Worm (Caenorhabditis elegans) whole organism, L2 larva: ENCODE measurements around the gene znf-474.
A peak's percentile ranks its signal among the peaks of the same experiment; 100 is the strongest.

Experiments
- C34F6.9 ChIP-seq: fragments of 150-350 bp; optimal IDR thresholded peaks from 2 replicates; lab custom pipeline; 2014; ENCODE audit warnings: missing biosample characterization, missing genetic modification characterization
- F13H6.1 ChIP-seq: sonication (generic microtip); optimal IDR thresholded peaks from 2 replicates; lab custom pipeline; 2016; ENCODE audit warnings: missing genetic modification characterization, missing compliant biosample characterization
- R02D3.7 ChIP-seq: fragments of 150-350 bp; optimal IDR thresholded peaks from 2 replicates; lab custom pipeline; 2014; ENCODE audit warnings: missing biosample characterization, missing genetic modification characterization
- Y55F3AM.14 ChIP-seq: fragments of 200-800 bp; sonication (Bioruptor generic); optimal IDR thresholded peaks from 2 replicates; lab custom pipeline; 2018; ENCODE audit warnings: mild to moderate bottlenecking, missing genetic modification characterization, missing compliant biosample characterization
- ZK546.5 ChIP-seq: sonication (generic microtip); optimal IDR thresholded peaks from 2 replicates; lab custom pipeline; 2017; ENCODE audit warnings: missing biosample characterization, missing genetic modification characterization
- alr-1 ChIP-seq: fragments of 150-350 bp; optimal IDR thresholded peaks from 2 replicates; lab custom pipeline; 2014; ENCODE audit warnings: missing biosample characterization, missing genetic modification characterization
- aly-2 ChIP-seq: fragments of 150-350 bp; optimal IDR thresholded peaks from 2 replicates; lab custom pipeline; 2014; ENCODE audit warnings: missing biosample characterization, missing genetic modification characterization
- ama-1 ChIP-seq: fragments of 150-350 bp; optimal IDR thresholded peaks from 2 replicates; lab custom pipeline; 2018; ENCODE audit warnings: inconsistent platforms
- blmp-1 ChIP-seq: sonication (generic microtip); optimal IDR thresholded peaks from 2 replicates; lab custom pipeline; 2017; ENCODE audit warnings: missing genetic modification characterization, mild to moderate bottlenecking, missing compliant biosample characterization, antibody characterized with exemption, moderate library complexity; ENCODE audit not compliant: insufficient read depth
- ceh-16 ChIP-seq: fragments of 150-350 bp; optimal IDR thresholded peaks from 2 replicates; lab custom pipeline; 2014; ENCODE audit warnings: missing biosample characterization, missing genetic modification characterization
- ceh-82 ChIP-seq: fragments of 150-350 bp; optimal IDR thresholded peaks from 2 replicates; lab custom pipeline; 2014; ENCODE audit warnings: missing biosample characterization, missing genetic modification characterization
- crh-2 ChIP-seq: sonication (generic microtip); optimal IDR thresholded peaks from 2 replicates; lab custom pipeline; 2017; ENCODE audit warnings: missing biosample characterization, missing genetic modification characterization
- dmd-4 ChIP-seq: sonication (generic microtip); optimal IDR thresholded peaks from 2 replicates; lab custom pipeline; 2017; ENCODE audit warnings: missing biosample characterization, missing genetic modification characterization
- egl-27 ChIP-seq: sonication (generic microtip); optimal IDR thresholded peaks from 3 replicates; lab custom pipeline; 2017; ENCODE audit warnings: missing biosample characterization, missing genetic modification reagents, missing genetic modification characterization
- elt-1 ChIP-seq: fragments of 150-350 bp; optimal IDR thresholded peaks from 2 replicates; lab custom pipeline; 2014; ENCODE audit warnings: missing biosample characterization, missing genetic modification characterization
- elt-3 ChIP-seq: sonication (generic microtip); optimal IDR thresholded peaks from 2 replicates; lab custom pipeline; 2017; ENCODE audit warnings: missing biosample characterization, missing genetic modification characterization
- fos-1 ChIP-seq: fragments of 150-350 bp; optimal IDR thresholded peaks from 2 replicates; lab custom pipeline; 2014; ENCODE audit warnings: missing biosample characterization, missing genetic modification characterization
- gmeb-1 ChIP-seq: fragments of 150-350 bp; optimal IDR thresholded peaks from 2 replicates; lab custom pipeline; 2014; ENCODE audit warnings: missing biosample characterization, missing genetic modification characterization
- lin-11 ChIP-seq: fragments of 150-350 bp; sonication (generic microtip); optimal IDR thresholded peaks from 2 replicates; lab custom pipeline; 2014; ENCODE audit warnings: missing biosample characterization, missing genetic modification characterization, inconsistent platforms, mixed read lengths
- lin-13 ChIP-seq: fragments of 150-350 bp; optimal IDR thresholded peaks from 2 replicates; lab custom pipeline; 2014; ENCODE audit warnings: missing biosample characterization, missing genetic modification reagents, missing genetic modification characterization
- lin-39 ChIP-seq: fragments of 150-350 bp; optimal IDR thresholded peaks from 2 replicates; lab custom pipeline; 2014; ENCODE audit warnings: missing biosample characterization, missing genetic modification reagents, missing genetic modification characterization
- lsy-2 ChIP-seq, 2 experiments: fragments of 150-350 bp in 1 of 2; sonication (generic microtip) in 1 of 2; optimal IDR thresholded peaks; 2 replicates each; lab custom pipeline; 2014 to 2017; ENCODE audit warnings: missing biosample characterization in 2 of 2, missing genetic modification characterization in 2 of 2
- mab-5 ChIP-seq: fragments of 150-350 bp; optimal IDR thresholded peaks from 2 replicates; lab custom pipeline; 2014; ENCODE audit warnings: missing biosample characterization, missing genetic modification characterization
- mbf-1 ChIP-seq: sonication (generic microtip); optimal IDR thresholded peaks from 2 replicates; lab custom pipeline; 2017; ENCODE audit warnings: missing biosample characterization, missing genetic modification characterization
- mdl-1 ChIP-seq, 2 experiments: fragments of 150-350 bp in 1 of 2; sonication (generic microtip) in 1 of 2; optimal IDR thresholded peaks; 2 replicates each; lab custom pipeline; 2017; ENCODE audit warnings: missing biosample characterization in 2 of 2, missing genetic modification characterization in 2 of 2
- nhr-10 ChIP-seq: sonication (generic microtip); optimal IDR thresholded peaks from 2 replicates; lab custom pipeline; 2017; ENCODE audit warnings: missing biosample characterization, missing genetic modification characterization
- nhr-11 ChIP-seq: fragments of 150-350 bp; optimal IDR thresholded peaks from 2 replicates; lab custom pipeline; 2014; ENCODE audit warnings: missing biosample characterization, missing genetic modification characterization
- nhr-12 ChIP-seq: fragments of 150-350 bp; optimal IDR thresholded peaks from 2 replicates; lab custom pipeline; 2014; ENCODE audit warnings: missing biosample characterization, missing genetic modification characterization
- nhr-129 ChIP-seq: fragments of 150-350 bp; optimal IDR thresholded peaks from 2 replicates; lab custom pipeline; 2014; ENCODE audit warnings: missing biosample characterization, missing genetic modification characterization
- nhr-21 ChIP-seq: fragments of 150-350 bp; optimal IDR thresholded peaks from 2 replicates; lab custom pipeline; 2014; ENCODE audit warnings: missing biosample characterization, missing genetic modification characterization
- nhr-23 ChIP-seq: fragments of 150-350 bp; optimal IDR thresholded peaks from 2 replicates; lab custom pipeline; 2014; ENCODE audit warnings: missing biosample characterization, missing genetic modification reagents, missing genetic modification characterization
- nhr-237 ChIP-seq: fragments of 150-350 bp; optimal IDR thresholded peaks from 2 replicates; lab custom pipeline; 2014; ENCODE audit warnings: missing biosample characterization, missing genetic modification characterization
- nhr-25 ChIP-seq: fragments of 150-350 bp; sonication (generic microtip); optimal IDR thresholded peaks from 3 replicates; lab custom pipeline; 2014; ENCODE audit warnings: missing biosample characterization, missing genetic modification characterization
- nhr-6 ChIP-seq: fragments of 150-350 bp; optimal IDR thresholded peaks from 2 replicates; lab custom pipeline; 2014; ENCODE audit warnings: missing biosample characterization, missing genetic modification characterization
- nhr-77 ChIP-seq: fragments of 150-350 bp; optimal IDR thresholded peaks from 2 replicates; lab custom pipeline; 2014; ENCODE audit warnings: missing biosample characterization, missing genetic modification characterization
- peb-1 ChIP-seq: fragments of 150-350 bp; optimal IDR thresholded peaks from 2 replicates; lab custom pipeline; 2014; ENCODE audit warnings: missing biosample characterization, missing genetic modification characterization
- sem-4 ChIP-seq: fragments of 150-350 bp; optimal IDR thresholded peaks from 2 replicates; lab custom pipeline; 2014; ENCODE audit warnings: missing biosample characterization, missing genetic modification reagents, missing genetic modification characterization
- skn-1 ChIP-seq: sonication (generic microtip); optimal IDR thresholded peaks from 2 replicates; lab custom pipeline; 2017; ENCODE audit warnings: missing biosample characterization, missing genetic modification characterization
- sma-3 ChIP-seq: sonication (generic microtip); optimal IDR thresholded peaks from 2 replicates; lab custom pipeline; 2016; ENCODE audit warnings: missing genetic modification reagents, missing genetic modification characterization, missing compliant biosample characterization
- sma-9 ChIP-seq, 2 experiments: fragments of 150-350 bp in 1 of 2; sonication (generic microtip) in 1 of 2; optimal IDR thresholded peaks; 2 replicates each; lab custom pipeline; 2014 to 2016; ENCODE audit warnings: missing genetic modification characterization in 2 of 2, mild to moderate bottlenecking in 1 of 2, missing biosample characterization in 1 of 2, missing compliant biosample characterization in 1 of 2, missing genetic modification reagents in 1 of 2, moderate library complexity in 1 of 2
- snpc-4 ChIP-seq: fragments of 150-350 bp; optimal IDR thresholded peaks from 2 replicates; lab custom pipeline; 2014; ENCODE audit warnings: missing biosample characterization, missing genetic modification characterization
- unc-39 ChIP-seq: fragments of 150-350 bp; optimal IDR thresholded peaks from 2 replicates; lab custom pipeline; 2014; ENCODE audit warnings: missing biosample characterization, missing genetic modification characterization
- unc-55 ChIP-seq: fragments of 150-350 bp; sonication (generic microtip); optimal IDR thresholded peaks from 3 replicates; lab custom pipeline; 2014; ENCODE audit warnings: missing biosample characterization, missing genetic modification reagents, missing genetic modification characterization
- unc-62 ChIP-seq: fragments of 150-350 bp; optimal IDR thresholded peaks from 2 replicates; lab custom pipeline; 2014; ENCODE audit warnings: missing biosample characterization, missing genetic modification reagents, missing genetic modification characterization
- zag-1 ChIP-seq: fragments of 150-350 bp; optimal IDR thresholded peaks from 2 replicates; lab custom pipeline; 2014; ENCODE audit warnings: missing biosample characterization, missing genetic modification characterization
- ztf-1 ChIP-seq: fragments of 200-800 bp; sonication (Bioruptor generic); conservative IDR thresholded peaks from 2 replicates; pipeline ENCODE4 v1.3.6; 2022; ENCODE audit warnings: missing genetic modification characterization, missing compliant biosample characterization
- ztf-11 ChIP-seq: sonication (generic microtip); optimal IDR thresholded peaks from 2 replicates; lab custom pipeline; 2017; ENCODE audit warnings: missing biosample characterization, missing genetic modification characterization
- ztf-4 ChIP-seq: fragments of 150-350 bp; optimal IDR thresholded peaks from 2 replicates; lab custom pipeline; 2014; ENCODE audit warnings: missing biosample characterization, missing genetic modification characterization

znf-474 gene

ce11 chrX:12106004-12106403 lies 43.7 kb upstream of the znf-474 start:
- no peak for TF ChIP-seq nhr-77 (tag; lab: Kevin White, UChicago)
- no peak for TF ChIP-seq ZK546.5 (tag; lab: Kevin White, UChicago)
- no peak for TF ChIP-seq R02D3.7
- TF ChIP-seq mbf-1 (tag; lab: Kevin White, UChicago) = no peak
- peak; percentile 39 for TF ChIP-seq lin-11 (tag; lab: Kevin White, UChicago)
- peak; percentile 66 for TF ChIP-seq egl-27
- peak; percentile 27 for TF ChIP-seq ceh-82
- TF ChIP-seq nhr-12 = peak; percentile 46
- peak; percentile 92 for TF ChIP-seq nhr-129
- peak; percentile 15 for TF ChIP-seq ceh-16 (tag; lab: Kevin White, UChicago)
- TF ChIP-seq peb-1 (tag; lab: Kevin White, UChicago) = no peak
- TF ChIP-seq lin-39 (tag; lab: Kevin White, UChicago) = no peak
- TF ChIP-seq lin-13 = peak; percentile 76
- TF ChIP-seq ztf-4 (tag; lab: Kevin White, UChicago) = no peak
- TF ChIP-seq nhr-237 = no peak
- TF ChIP-seq fos-1 (tag; lab: Kevin White, UChicago) = peak; percentile 66
- TF ChIP-seq ztf-1 (GFP tag; lab: Robert Waterston, UW) = no peak
- peak; percentile 53 for TF ChIP-seq nhr-21
- peak; percentile 77 for TF ChIP-seq F13H6.1 (tag; lab: Kevin White, UChicago)
- peak; percentile 46 for TF ChIP-seq zag-1 (tag; lab: Kevin White, UChicago)
- TF ChIP-seq unc-39 (tag; lab: Kevin White, UChicago) = no peak
- TF ChIP-seq Y55F3AM.14 (GFP tag; lab: Kevin White, UChicago) = peak; percentile 68
- no peak for TF ChIP-seq blmp-1
- peak in 1 of 2 experiments; percentile 66 for TF ChIP-seq lsy-2 (tag; optimal IDR thresholded peaks at IDR 0.05; lab: Kevin White, UChicago)
- TF ChIP-seq mdl-1 (tag; optimal IDR thresholded peaks at IDR 0.05; lab: Kevin White, UChicago) = peak in 1 of 2 experiments; percentile 42
- no peak for TF ChIP-seq ama-1
- peak; percentile 87 for TF ChIP-seq sma-9 (GFP tag; optimal IDR thresholded peaks at IDR 0.05; lab: Kevin White, UChicago)
- no peak for TF ChIP-seq sma-9 (tag; optimal IDR thresholded peaks at IDR 0.05; lab: Kevin White, UChicago)
- peak; percentile 65 for TF ChIP-seq nhr-11 (tag; lab: Kevin White, UChicago)
- peak; percentile 73 for TF ChIP-seq sma-3
- TF ChIP-seq mab-5 (tag; lab: Kevin White, UChicago) = peak; percentile 76
- no peak for TF ChIP-seq nhr-6 (tag; lab: Kevin White, UChicago)
- TF ChIP-seq crh-2 (tag; lab: Kevin White, UChicago) = peak; percentile 72
- no peak for TF ChIP-seq alr-1 (tag; lab: Kevin White, UChicago)
- TF ChIP-seq gmeb-1 (tag; lab: Kevin White, UChicago) = no peak
- no peak for TF ChIP-seq nhr-10 (tag; lab: Kevin White, UChicago)
- no peak for TF ChIP-seq nhr-23 (tag; lab: Kevin White, UChicago)
- TF ChIP-seq C34F6.9 (tag; lab: Kevin White, UChicago) = peak; percentile 56
- no peak for TF ChIP-seq dmd-4 (tag; lab: Kevin White, UChicago)
- no peak for TF ChIP-seq unc-62 (GFP tag; lab: Kevin White, UChicago)
- peak; percentile 72 for TF ChIP-seq sem-4 (tag; lab: Kevin White, UChicago)
- TF ChIP-seq unc-55 (GFP tag; lab: Kevin White, UChicago) = peak; percentile 77
- no peak for TF ChIP-seq ztf-11
- TF ChIP-seq snpc-4 (tag; lab: Kevin White, UChicago) = peak; percentile 2
- no peak for TF ChIP-seq aly-2 (tag; lab: Kevin White, UChicago)
- TF ChIP-seq skn-1 (tag; lab: Kevin White, UChicago) = no peak
- no peak for TF ChIP-seq elt-3 (tag; lab: Kevin White, UChicago)
- TF ChIP-seq elt-1 (tag; lab: Kevin White, UChicago) = no peak
- TF ChIP-seq nhr-25 = no peak
